Fruit fly (Drosophila melanogaster) whole organism, prepupa: ENCODE data around the gene CG14013.
A peak's percentile ranks its signal among the peaks of the same experiment; 100 is the strongest.

Experiments
- Blimp-1 ChIP-seq: fragments of 200-800 bp; sonication (Bioruptor generic); optimal IDR thresholded peaks from 3 replicates; lab custom pipeline; 2017; ENCODE audit warnings: missing biosample characterization, missing genetic modification characterization, mild to moderate bottlenecking, moderate library complexity, missing genetic modification reagents
- CG10631 ChIP-seq: fragments of 200-800 bp; sonication (Bioruptor generic); optimal IDR thresholded peaks from 2 replicates; lab custom pipeline; 2016; ENCODE audit warnings: missing biosample characterization, missing genetic modification characterization
- CG11294 ChIP-seq: fragments of 200-800 bp; sonication (Bioruptor generic); IDR thresholded peaks from 2 replicates; pipeline ENCODE4 v1.3.6; 2022; ENCODE audit warnings: missing biosample characterization, missing genetic modification characterization
- CG11762 ChIP-seq: fragments of 200-800 bp; sonication (Bioruptor generic); optimal IDR thresholded peaks from 3 replicates; lab custom pipeline; 2016; ENCODE audit warnings: missing biosample characterization, missing genetic modification characterization; ENCODE audit not compliant: insufficient read depth
- CG11902 ChIP-seq: fragments of 200-800 bp; sonication (Bioruptor generic); optimal IDR thresholded peaks from 3 replicates; lab custom pipeline; 2016; ENCODE audit warnings: missing biosample characterization, missing genetic modification characterization
- CG16779 ChIP-seq: fragments of 200-800 bp; sonication (Bioruptor generic); optimal IDR thresholded peaks from 3 replicates; lab custom pipeline; 2017; ENCODE audit warnings: missing biosample characterization, mild to moderate bottlenecking, missing genetic modification characterization
- CG3032 ChIP-seq: fragments of 200-800 bp; optimal IDR thresholded peaks from 2 replicates; lab custom pipeline; 2019; ENCODE audit warnings: missing biosample characterization, mild to moderate bottlenecking, missing genetic modification characterization, moderate library complexity
- CG31627 ChIP-seq: fragments of 200-800 bp; sonication (Bioruptor generic); optimal IDR thresholded peaks from 3 replicates; lab custom pipeline; 2016; ENCODE audit warnings: missing biosample characterization, missing genetic modification characterization
- CG32006 ChIP-seq: fragments of 200-800 bp; sonication (Bioruptor generic); optimal IDR thresholded peaks from 3 replicates; lab custom pipeline; 2017; ENCODE audit warnings: missing biosample characterization, mild to moderate bottlenecking, missing genetic modification characterization
- CG6163 ChIP-seq: fragments of 200-800 bp; sonication (Bioruptor generic); IDR thresholded peaks from 3 replicates; pipeline ENCODE4 v1.3.6; 2022; ENCODE audit warnings: missing biosample characterization, missing genetic modification characterization
- CG6792 ChIP-seq: fragments of 200-800 bp; sonication (Bioruptor generic); optimal IDR thresholded peaks from 3 replicates; lab custom pipeline; 2016; ENCODE audit warnings: missing biosample characterization, missing genetic modification characterization
- CG6808 ChIP-seq: fragments of 200-800 bp; sonication (Bioruptor generic); optimal IDR thresholded peaks from 3 replicates; lab custom pipeline; 2017; ENCODE audit warnings: missing biosample characterization, missing genetic modification characterization, mild to moderate bottlenecking, moderate library complexity, missing genetic modification reagents
- CG6854 ChIP-seq: fragments of 200-800 bp; sonication (Bioruptor generic); optimal IDR thresholded peaks from 2 replicates; lab custom pipeline; 2017; ENCODE audit warnings: missing biosample characterization, mild to moderate bottlenecking, missing genetic modification characterization
- CG7368 ChIP-seq: fragments of 200-800 bp; sonication (Bioruptor generic); optimal IDR thresholded peaks from 3 replicates; lab custom pipeline; 2016; ENCODE audit warnings: missing biosample characterization, missing genetic modification characterization
- CG8632 ChIP-seq: fragments of 200-800 bp; sonication (Bioruptor generic); optimal IDR thresholded peaks from 3 replicates; lab custom pipeline; 2016; ENCODE audit warnings: missing biosample characterization, missing genetic modification characterization
- Eip75B ChIP-seq: fragments of 200-800 bp; sonication (Bioruptor generic); optimal IDR thresholded peaks from 3 replicates; lab custom pipeline; 2016; ENCODE audit warnings: missing biosample characterization, missing genetic modification characterization
- Eip78C ChIP-seq: fragments of 200-800 bp; sonication (Bioruptor generic); peaks from one replicate; lab custom pipeline; 2016; ENCODE audit warnings: missing biosample characterization, missing genetic modification characterization
- Eip93F ChIP-seq: fragments of 200-800 bp; sonication (Bioruptor generic); optimal IDR thresholded peaks from 2 replicates; lab custom pipeline; 2016; ENCODE audit warnings: missing biosample characterization, mild to moderate bottlenecking, missing genetic modification characterization
- Ets21C ChIP-seq: fragments of 200-800 bp; sonication (Bioruptor generic); optimal IDR thresholded peaks from 3 replicates; lab custom pipeline; 2016; ENCODE audit warnings: missing biosample characterization, missing genetic modification characterization
- Ets96B ChIP-seq: fragments of 200-800 bp; optimal IDR thresholded peaks from 2 replicates; lab custom pipeline; 2019; ENCODE audit warnings: missing biosample characterization, mild to moderate bottlenecking, missing genetic modification characterization, moderate library complexity
- Hr38 ChIP-seq: sonication (Bioruptor generic); optimal IDR thresholded peaks from 2 replicates; lab custom pipeline; 2016; ENCODE audit warnings: missing biosample characterization, missing genetic modification characterization
- Hr39 ChIP-seq: fragments of 200-800 bp; sonication (Bioruptor generic); optimal IDR thresholded peaks from 2 replicates; lab custom pipeline; 2016; ENCODE audit warnings: missing biosample characterization, missing genetic modification characterization
- Hr4 ChIP-seq: fragments of 200-800 bp; sonication (Bioruptor generic); optimal IDR thresholded peaks from 3 replicates; lab custom pipeline; 2016; ENCODE audit warnings: missing biosample characterization, missing genetic modification characterization
- Met ChIP-seq: fragments of 200-800 bp; sonication (Bioruptor generic); optimal IDR thresholded peaks from 3 replicates; lab custom pipeline; 2016; ENCODE audit warnings: missing biosample characterization, missing genetic modification characterization
- OdsH ChIP-seq: fragments of 200-800 bp; sonication (Bioruptor generic); optimal IDR thresholded peaks from 3 replicates; lab custom pipeline; 2016; ENCODE audit warnings: missing biosample characterization, missing genetic modification characterization
- Smox ChIP-seq: fragments of 200-800 bp; sonication (Bioruptor generic); optimal IDR thresholded peaks from 3 replicates; lab custom pipeline; 2016; ENCODE audit warnings: missing biosample characterization, missing genetic modification characterization
- Sox102F ChIP-seq: fragments of 200-800 bp; sonication (Bioruptor generic); optimal IDR thresholded peaks from 2 replicates; lab custom pipeline; 2016; ENCODE audit warnings: missing biosample characterization, mild to moderate bottlenecking, missing genetic modification characterization
- acj6 ChIP-seq: fragments of 200-800 bp; sonication (Bioruptor generic); optimal IDR thresholded peaks from 3 replicates; lab custom pipeline; 2016; ENCODE audit warnings: missing biosample characterization, missing genetic modification characterization
- dac ChIP-seq: fragments of 200-800 bp; sonication (Bioruptor generic); optimal IDR thresholded peaks from 2 replicates; lab custom pipeline; 2017; ENCODE audit warnings: missing biosample characterization, mild to moderate bottlenecking, missing genetic modification characterization
- dsx ChIP-seq: fragments of 200-800 bp; optimal IDR thresholded peaks from 3 replicates; lab custom pipeline; 2019; ENCODE audit warnings: missing biosample characterization, mild to moderate bottlenecking, missing genetic modification characterization, moderate library complexity; ENCODE audit not compliant: poor library complexity, severe bottlenecking
- eg ChIP-seq: fragments of 200-800 bp; sonication (Bioruptor generic); IDR thresholded peaks from 3 replicates; pipeline ENCODE4 v1.3.6; 2022; ENCODE audit warnings: missing biosample characterization, missing genetic modification characterization
- esn ChIP-seq: fragments of 200-800 bp; sonication (Bioruptor generic); optimal IDR thresholded peaks from 2 replicates; lab custom pipeline; 2016; ENCODE audit warnings: missing biosample characterization, mild to moderate bottlenecking, missing genetic modification characterization, moderate library complexity
- fkh ChIP-seq: fragments of 200-800 bp; sonication (Bioruptor generic); optimal IDR thresholded peaks from 3 replicates; lab custom pipeline; 2017; ENCODE audit warnings: missing biosample characterization, mild to moderate bottlenecking, missing genetic modification characterization, moderate library complexity
- lz ChIP-seq: fragments of 200-800 bp; sonication (Bioruptor generic); optimal IDR thresholded peaks from 3 replicates; lab custom pipeline; 2016; ENCODE audit warnings: missing biosample characterization, missing genetic modification characterization
- net ChIP-seq: fragments of 200-800 bp; sonication (Bioruptor generic); optimal IDR thresholded peaks from 3 replicates; lab custom pipeline; 2016; ENCODE audit warnings: missing biosample characterization, missing genetic modification characterization
- pdm3 ChIP-seq: fragments of 200-800 bp; sonication (Bioruptor generic); optimal IDR thresholded peaks from 3 replicates; lab custom pipeline; 2016; ENCODE audit warnings: missing biosample characterization, missing genetic modification characterization
- spab ChIP-seq: fragments of 200-800 bp; sonication (Bioruptor generic); optimal IDR thresholded peaks from 2 replicates; lab custom pipeline; 2017; ENCODE audit warnings: missing biosample characterization, mild to moderate bottlenecking, missing genetic modification characterization, missing genetic modification reagents
- ss ChIP-seq, 2 experiments: fragments of 200-800 bp; sonication (Bioruptor generic); optimal IDR thresholded peaks; 2 replicates in 1 of 2; 3 replicates in 1 of 2; lab custom pipeline; 2017 to 2018; ENCODE audit warnings: mild to moderate bottlenecking in 2 of 2, missing biosample characterization in 2 of 2, missing genetic modification characterization in 2 of 2, moderate library complexity in 1 of 2
- svp ChIP-seq: fragments of 200-800 bp; sonication (Bioruptor generic); peaks from one replicate; lab custom pipeline; 2016; ENCODE audit warnings: missing biosample characterization, missing genetic modification characterization
- topi ChIP-seq: fragments of 200-800 bp; sonication (Bioruptor generic); optimal IDR thresholded peaks from 3 replicates; lab custom pipeline; 2016; ENCODE audit warnings: missing biosample characterization, missing genetic modification characterization
- vri ChIP-seq: fragments of 200-800 bp; sonication (Bioruptor generic); optimal IDR thresholded peaks from 3 replicates; lab custom pipeline; 2016; ENCODE audit warnings: missing biosample characterization, mild to moderate bottlenecking, missing genetic modification characterization

Gene CG14013

DNA sequence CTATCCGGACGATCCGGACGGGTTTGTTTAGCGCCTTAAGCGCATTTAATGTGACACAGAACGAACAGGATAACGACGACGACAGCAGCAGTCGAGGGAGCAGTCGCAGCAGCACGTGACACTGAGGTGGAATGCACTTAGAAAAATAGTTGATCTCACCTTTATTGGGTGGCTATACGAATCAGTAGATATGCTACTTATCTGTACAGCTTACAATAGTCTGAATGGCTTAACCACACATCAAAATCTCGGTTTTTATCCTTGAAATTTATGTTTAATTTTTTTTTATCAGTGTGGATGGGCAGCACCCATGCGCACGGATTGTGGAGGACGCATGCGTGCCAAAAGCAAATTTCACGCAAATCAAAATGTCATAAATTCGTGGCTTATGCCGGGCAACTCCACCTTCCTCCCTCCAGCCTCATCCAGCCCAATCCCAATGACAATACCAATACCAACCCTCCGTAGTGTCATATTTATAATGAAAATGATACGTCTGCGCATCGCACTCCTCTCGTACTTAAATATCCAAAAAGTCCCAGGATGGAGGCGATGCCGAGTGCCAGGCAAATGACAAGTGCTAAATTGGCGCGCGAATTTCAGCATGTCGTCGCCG, 45.7 kb downstream of the CG14013 start (continued):
- TF ChIP-seq Eip75B: peak; percentile 66
- TF ChIP-seq vri (GFP tag; lab: Kevin White, UChicago): no peak
- no peak for TF ChIP-seq Hr38 (GFP tag; lab: Kevin White, UChicago)
- no peak for TF ChIP-seq CG6792 (GFP tag; lab: Kevin White, UChicago)
- peak; percentile 12 for TF ChIP-seq Smox (GFP tag; lab: Kevin White, UChicago)
- TF ChIP-seq CG11902 (GFP tag; lab: Kevin White, UChicago): no peak
- TF ChIP-seq pdm3 (GFP tag; lab: Kevin White, UChicago): no peak
- TF ChIP-seq CG3032 (tag; lab: Kevin White, UChicago): no peak
- TF ChIP-seq fkh (GFP tag; lab: Kevin White, UChicago): no peak
- TF ChIP-seq Hr39: peak; percentile 10
- TF ChIP-seq topi (GFP tag; lab: Kevin White, UChicago): no peak
- peak; percentile 27 for TF ChIP-seq lz
- TF ChIP-seq CG6808 (GFP tag; lab: Kevin White, UChicago): peak; percentile 25

dm6 chr2L:5507082-5507481, 46.6 kb downstream of the CG14013 start:
- TF ChIP-seq svp (GFP tag; lab: Kevin White, UChicago) (peak; percentile 35), CG7368 (GFP tag; lab: Kevin White, UChicago) (no peak), Eip78C (GFP tag; lab: Kevin White, UChicago) (peak; percentile 38), spab (GFP tag; lab: Kevin White, UChicago) (peak; percentile 16), dsx (GFP tag; lab: Kevin White, UChicago) (peak; percentile 9), Blimp-1 (GFP tag; lab: Kevin White, UChicago) (no peak), Ets96B (tag; lab: Kevin White, UChicago) (peak; percentile 35), Met (GFP tag; lab: Kevin White, UChicago) (peak; percentile 3), ss (GFP tag; optimal IDR thresholded peaks at IDR 0.05; lab: Kevin White, UChicago) (peak in 1 of 2 experiments; percentile 9), CG3032 (tag; lab: Kevin White, UChicago) (peak; percentile 50), eg (GFP tag; lab: Robert Waterston, UW) (no peak)
- TF ChIP-seq, all 60 proteins: peak for 8

dm6 chr2L:5505130-5505529, 48.5 kb downstream of the CG14013 start:
- TF ChIP-seq CG32006 (GFP tag; lab: Kevin White, UChicago) (no peak), CG16779 (tag; lab: Kevin White, UChicago) (no peak), CG6854 (no peak), CG8632 (no peak), lz (peak; percentile 21), CG31627 (GFP tag; lab: Kevin White, UChicago) (peak; percentile 23), OdsH (peak; percentile 33), CG11762 (GFP tag; lab: Kevin White, UChicago) (no peak), topi (GFP tag; lab: Kevin White, UChicago) (peak; percentile 17), Eip93F (GFP tag; lab: Kevin White, UChicago) (no peak), vri (GFP tag; lab: Kevin White, UChicago) (peak; percentile 34), Smox (GFP tag; lab: Kevin White, UChicago) (peak; percentile 3), CG10631 (GFP tag; lab: Kevin White, UChicago) (peak; percentile 35), Met (GFP tag; lab: Kevin White, UChicago) (peak; percentile 41), net (no peak), CG11294 (GFP tag; lab: Robert Waterston, UW) (no peak), CG6163 (GFP tag; lab: Robert Waterston, UW) (no peak), svp (GFP tag; lab: Kevin White, UChicago) (peak; percentile 59), Ets21C (GFP tag; lab: Kevin White, UChicago) (no peak), Sox102F (GFP tag; lab: Kevin White, UChicago) (peak; percentile 44), dac (no peak), esn (peak; percentile 58), Blimp-1 (GFP tag; lab: Kevin White, UChicago) (no peak), acj6 (GFP tag; lab: Kevin White, UChicago) (no peak), Hr4 (GFP tag; lab: Kevin White, UChicago) (no peak), Eip78C (GFP tag; lab: Kevin White, UChicago) (peak; percentile 51), pdm3 (GFP tag; lab: Kevin White, UChicago) (peak; percentile 24)
